Worm (Caenorhabditis elegans): Measurements from ENCODE around the gene dhhc-4.

DNA sequence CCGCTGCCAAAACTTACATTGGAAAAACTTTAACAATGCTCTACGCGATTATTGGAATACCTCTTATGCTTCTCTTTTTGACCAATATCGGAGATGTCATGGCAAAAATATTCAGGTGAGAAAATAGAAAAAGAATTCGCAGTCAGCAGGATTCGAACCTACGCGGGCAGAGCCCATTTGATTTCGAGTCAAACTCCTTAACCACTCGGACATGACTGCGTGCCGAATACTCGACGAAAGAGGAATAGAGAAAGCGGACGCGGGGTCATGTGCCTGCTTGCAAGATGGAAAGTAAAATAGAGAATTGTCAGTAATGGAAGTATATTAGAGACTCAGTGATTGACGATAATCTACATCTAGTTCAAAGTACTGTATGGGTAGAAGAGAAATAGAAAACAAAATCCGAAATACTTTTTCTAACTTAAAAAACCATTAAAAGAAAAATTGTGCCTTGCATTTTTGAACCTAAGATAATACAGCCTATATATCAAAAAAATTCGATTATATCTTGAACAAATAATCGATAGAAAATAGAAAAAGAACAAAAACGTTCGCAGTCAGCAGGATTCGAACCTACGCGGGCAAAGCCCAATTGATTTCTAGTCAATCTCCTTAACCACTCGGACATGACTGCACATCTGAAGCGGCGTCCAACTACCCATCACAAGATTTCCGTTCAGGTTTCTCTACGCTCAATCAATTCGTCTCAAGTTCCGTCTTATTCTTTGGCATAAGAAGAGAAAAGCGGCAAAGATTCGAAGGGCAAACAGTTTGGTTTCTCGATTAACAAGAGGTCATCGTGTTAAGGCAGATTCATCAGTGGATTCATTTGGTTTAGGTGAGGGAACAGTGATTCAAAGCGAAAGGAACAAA lies 5.9 kb downstream of the dhhc-4 start:
- TF ChIP-seq egl-27 (tag; optimal IDR thresholded peaks at IDR 0.05) (no peak), tag-97 (GFP tag; IDR thresholded peaks at IDR 0.05) (no peak), unc-62 (GFP tag; optimal IDR thresholded peaks at IDR 0.05 in 1 of 2) (peak in 1 of 2 experiments; percentile 96), unc-62 (tag; optimal IDR thresholded peaks at IDR 0.05) (no peak), lin-39 (tag; optimal IDR thresholded peaks at IDR 0.05) (no peak), nhr-77 (tag; optimal IDR thresholded peaks at IDR 0.05) (peak; percentile 4)
